Worm (Caenorhabditis elegans): ENCODE results near the gene srsx-26.

DNA sequence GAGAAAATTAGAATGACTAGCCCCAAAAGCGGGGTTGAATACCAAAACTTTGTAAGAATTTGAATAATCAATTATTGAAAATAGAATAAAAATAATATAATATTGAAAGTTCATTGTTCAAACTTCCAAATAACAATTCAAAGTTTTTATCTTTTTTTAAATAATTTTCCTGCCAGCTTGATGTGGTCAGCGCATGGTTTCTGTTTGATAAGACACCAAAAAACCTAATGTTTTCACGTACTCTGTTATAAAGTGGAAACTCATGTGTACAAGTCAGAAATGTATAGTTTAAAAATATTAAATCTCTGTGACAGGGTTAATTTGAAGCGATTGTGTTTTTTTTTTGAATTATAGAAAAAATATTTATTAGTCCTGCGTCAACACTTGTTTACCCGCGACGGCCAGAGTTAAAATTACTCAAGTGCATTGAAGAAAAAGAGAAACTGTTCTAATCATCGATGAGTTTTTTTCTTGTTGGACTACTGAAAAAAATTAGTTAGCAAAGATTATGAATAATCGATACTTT, 43.6 kb upstream of the srsx-26 start, which contains the start of gene ugt-17:
- no peak for TF ChIP-seq pha-4 (tag; optimal IDR thresholded peaks at IDR 0.05)
- no peak for TF ChIP-seq sox-2 (GFP tag; IDR thresholded peaks at IDR 0.05)
- TF ChIP-seq zip-5 (tag; optimal IDR thresholded peaks at IDR 0.05), result no peak
